Fruit fly (Drosophila melanogaster) whole organism, embryonic: Measurements from ENCODE around the gene CG15011.

Experiments used
- Bteb2 ChIP-seq: fragments of 200-800 bp; sonication (Bioruptor generic); optimal IDR thresholded peaks from 2 replicates; lab custom pipeline; 2016; ENCODE audit warnings: missing biosample characterization, missing genetic modification characterization
- CG10147 ChIP-seq: fragments of 200-800 bp; sonication (Bioruptor generic); optimal IDR thresholded peaks from 2 replicates; lab custom pipeline; 2019; ENCODE audit warnings: missing biosample characterization, mild to moderate bottlenecking, missing genetic modification characterization, moderate library complexity
- CG10267 ChIP-seq: fragments of 200-800 bp; sonication (Bioruptor generic); optimal IDR thresholded peaks from 2 replicates; lab custom pipeline; 2018; ENCODE audit warnings: missing biosample characterization, mild to moderate bottlenecking, missing genetic modification characterization, moderate library complexity
- CG11247 ChIP-seq: fragments of 200-800 bp; sonication (Bioruptor generic); IDR thresholded peaks from 2 replicates; pipeline ENCODE4 v1.3.6; 2022; ENCODE audit warnings: missing biosample characterization, missing genetic modification characterization
- CG11695 ChIP-seq: fragments of 200-800 bp; sonication (Bioruptor generic); IDR thresholded peaks from 3 replicates; pipeline ENCODE4 v1.3.6; 2022; ENCODE audit warnings: missing biosample characterization, missing genetic modification characterization
- CG12104 ChIP-seq: fragments of 200-800 bp; sonication (Bioruptor generic); optimal IDR thresholded peaks from 3 replicates; lab custom pipeline; 2016; ENCODE audit warnings: missing biosample characterization, missing genetic modification characterization
- CG14441 ChIP-seq: fragments of 200-800 bp; sonication (Bioruptor generic); IDR thresholded peaks from 2 replicates; pipeline ENCODE4 v1.3.6; 2022; ENCODE audit warnings: missing biosample characterization, missing genetic modification characterization
- CG1529 ChIP-seq: fragments of 200-800 bp; sonication (Bioruptor generic); optimal IDR thresholded peaks from 3 replicates; lab custom pipeline; 2018; ENCODE audit warnings: missing biosample characterization, missing genetic modification characterization
- CG1602 ChIP-seq: fragments of 200-800 bp; sonication (Bioruptor generic); optimal IDR thresholded peaks from 3 replicates; lab custom pipeline; 2016; ENCODE audit warnings: missing biosample characterization, missing genetic modification characterization
- CG18619 ChIP-seq: fragments of 200-800 bp; sonication (Bioruptor generic); optimal IDR thresholded peaks from 3 replicates; lab custom pipeline; 2017; ENCODE audit warnings: missing biosample characterization, mild to moderate bottlenecking, missing genetic modification characterization
- CG2116 ChIP-seq: fragments of 200-800 bp; sonication (Bioruptor generic); optimal IDR thresholded peaks from 3 replicates; lab custom pipeline; 2018; ENCODE audit warnings: missing biosample characterization, mild to moderate bottlenecking, missing genetic modification characterization
- CG2678 ChIP-seq: fragments of 200-800 bp; sonication (Bioruptor generic); optimal IDR thresholded peaks from 3 replicates; lab custom pipeline; 2019; ENCODE audit warnings: missing biosample characterization, mild to moderate bottlenecking, missing genetic modification characterization, moderate library complexity
- CG30431 ChIP-seq: fragments of 200-800 bp; sonication (Bioruptor generic); optimal IDR thresholded peaks from 2 replicates; lab custom pipeline; 2017; ENCODE audit warnings: missing biosample characterization, missing genetic modification characterization
- CG32532 ChIP-seq: fragments of 200-800 bp; sonication (Bioruptor generic); IDR thresholded peaks from 2 replicates; pipeline ENCODE4 v1.3.6; 2022; ENCODE audit warnings: missing biosample characterization, missing genetic modification characterization
- CG32767 ChIP-seq: fragments of 200-800 bp; sonication (Bioruptor generic); IDR thresholded peaks from 2 replicates; pipeline ENCODE4 v1.3.6; 2022; ENCODE audit warnings: missing biosample characterization, missing genetic modification characterization
- CG3407 ChIP-seq: fragments of 200-800 bp; sonication (Bioruptor generic); optimal IDR thresholded peaks from 2 replicates; lab custom pipeline; 2018; ENCODE audit warnings: missing biosample characterization, mild to moderate bottlenecking, missing genetic modification characterization
- CG4282 ChIP-seq: fragments of 200-800 bp; sonication (Bioruptor generic); optimal IDR thresholded peaks from 2 replicates; lab custom pipeline; 2016; ENCODE audit warnings: missing biosample characterization, missing genetic modification characterization
- CG5953 ChIP-seq: fragments of 200-800 bp; sonication (Bioruptor generic); IDR thresholded peaks from 2 replicates; pipeline ENCODE4 v1.3.6; 2022; ENCODE audit warnings: missing biosample characterization, missing genetic modification characterization
- CG6765 ChIP-seq: fragments of 200-800 bp; sonication (Bioruptor generic); optimal IDR thresholded peaks from 3 replicates; lab custom pipeline; 2017; ENCODE audit warnings: missing biosample characterization, mild to moderate bottlenecking, missing genetic modification characterization
- CG6791 ChIP-seq: fragments of 200-800 bp; sonication (Bioruptor generic); IDR thresholded peaks from 3 replicates; pipeline ENCODE4 v1.3.6; 2022; ENCODE audit warnings: missing biosample characterization, missing genetic modification characterization; ENCODE audit not compliant: partially characterized antibody
- Elba2 ChIP-seq: fragments of 200-800 bp; sonication (Bioruptor generic); optimal IDR thresholded peaks from 3 replicates; lab custom pipeline; 2016; ENCODE audit warnings: missing biosample characterization, missing genetic modification characterization
- HLH4C ChIP-seq: fragments of 200-800 bp; sonication (Bioruptor generic); IDR thresholded peaks from 3 replicates; pipeline ENCODE4 v1.3.6; 2022; ENCODE audit warnings: missing biosample characterization, missing genetic modification characterization; ENCODE audit not compliant: partially characterized antibody
- Med ChIP-seq: fragments of 200-800 bp; sonication (Bioruptor generic); peaks from one replicate; lab custom pipeline; 2016; ENCODE audit warnings: missing biosample characterization, missing genetic modification characterization, mild to moderate bottlenecking, inconsistent platforms, moderate library complexity
- Oli ChIP-seq: fragments of 200-800 bp; sonication (Bioruptor generic); optimal IDR thresholded peaks from 2 replicates; lab custom pipeline; 2018; ENCODE audit warnings: missing biosample characterization, mild to moderate bottlenecking, missing genetic modification characterization, moderate library complexity
- Poxn ChIP-seq: fragments of 200-800 bp; sonication (Bioruptor generic); IDR thresholded peaks from 2 replicates; pipeline ENCODE4 v1.3.6; 2022; ENCODE audit warnings: missing biosample characterization, missing genetic modification characterization
- Rx ChIP-seq: fragments of 200-800 bp; sonication (Bioruptor generic); IDR thresholded peaks from 2 replicates; pipeline ENCODE4 v1.3.6; 2022; ENCODE audit warnings: missing biosample characterization, missing genetic modification characterization
- Side ChIP-seq: fragments of 200-800 bp; sonication (Bioruptor generic); optimal IDR thresholded peaks from 2 replicates; lab custom pipeline; 2016; ENCODE audit warnings: missing biosample characterization, missing genetic modification characterization
- Sry-δ ChIP-seq: fragments of 200-800 bp; sonication (Bioruptor generic); optimal IDR thresholded peaks from 2 replicates; lab custom pipeline; 2016; ENCODE audit warnings: missing biosample characterization, missing genetic modification characterization
- Xbp1 ChIP-seq: fragments of 200-800 bp; sonication (Bioruptor generic); optimal IDR thresholded peaks from 3 replicates; lab custom pipeline; 2016; ENCODE audit warnings: missing biosample characterization, mild to moderate bottlenecking, missing genetic modification characterization
- ap ChIP-seq: fragments of 200-800 bp; sonication (Bioruptor generic); IDR thresholded peaks from 2 replicates; pipeline ENCODE4 v1.3.6; 2022; ENCODE audit warnings: missing biosample characterization, missing genetic modification characterization
- chm ChIP-seq: fragments of 200-800 bp; sonication (Bioruptor generic); IDR thresholded peaks from 2 replicates; pipeline ENCODE4 v1.3.6; 2022; ENCODE audit warnings: missing biosample characterization, missing genetic modification characterization
- esg ChIP-seq: fragments of 200-800 bp; sonication (Bioruptor generic); conservative IDR thresholded peaks from 2 replicates; pipeline ENCODE4 v1.3.6; 2022; ENCODE audit warnings: missing biosample characterization, missing genetic modification characterization
- exex ChIP-seq: fragments of 200-800 bp; sonication (Bioruptor generic); optimal IDR thresholded peaks from 4 replicates; lab custom pipeline; 2018; ENCODE audit warnings: missing biosample characterization, mild to moderate bottlenecking, missing genetic modification characterization, moderate library complexity
- eyg ChIP-seq: fragments of 200-800 bp; sonication (Bioruptor generic); optimal IDR thresholded peaks from 3 replicates; lab custom pipeline; 2016; ENCODE audit warnings: missing biosample characterization, missing genetic modification characterization
- fd96Cb ChIP-seq: fragments of 200-800 bp; sonication (Bioruptor generic); optimal IDR thresholded peaks from 2 replicates; lab custom pipeline; 2018; ENCODE audit warnings: missing biosample characterization, mild to moderate bottlenecking, missing genetic modification characterization, moderate library complexity
- gcm2 ChIP-seq: fragments of 200-800 bp; sonication (Bioruptor generic); optimal IDR thresholded peaks from 2 replicates; lab custom pipeline; 2016; ENCODE audit warnings: missing biosample characterization, missing genetic modification characterization
- grn ChIP-seq: fragments of 200-800 bp; sonication (Bioruptor generic); optimal IDR thresholded peaks from 3 replicates; lab custom pipeline; 2017; ENCODE audit warnings: missing biosample characterization, missing genetic modification characterization
- gt ChIP-seq: fragments of 200-800 bp; sonication (Bioruptor generic); IDR thresholded peaks from 2 replicates; pipeline ENCODE4 v1.3.6; 2022; ENCODE audit warnings: missing biosample characterization, missing genetic modification characterization
- ham ChIP-seq: fragments of 200-800 bp; sonication (Bioruptor generic); IDR thresholded peaks from 2 replicates; pipeline ENCODE4 v1.3.6; 2022; ENCODE audit warnings: missing biosample characterization, missing genetic modification characterization
- hb ChIP-seq: fragments of 200-800 bp; sonication (Bioruptor generic); IDR thresholded peaks from 3 replicates; pipeline ENCODE4 v1.3.6; 2022; ENCODE audit warnings: missing biosample characterization, missing genetic modification characterization; ENCODE audit not compliant: partially characterized antibody
- inv ChIP-seq: fragments of 200-800 bp; sonication (Bioruptor generic); IDR thresholded peaks from 2 replicates; pipeline ENCODE4 v1.3.6; 2022; ENCODE audit warnings: missing biosample characterization, missing genetic modification characterization; ENCODE audit not compliant: partially characterized antibody
- knrl ChIP-seq: fragments of 200-800 bp; sonication (Bioruptor generic); IDR thresholded peaks from 3 replicates; pipeline ENCODE4 v1.3.6; 2022; ENCODE audit warnings: missing biosample characterization, missing genetic modification characterization; ENCODE audit not compliant: partially characterized antibody
- lilli ChIP-seq: fragments of 200-800 bp; sonication (Bioruptor generic); optimal IDR thresholded peaks from 3 replicates; lab custom pipeline; 2016; ENCODE audit warnings: missing biosample characterization, missing genetic modification characterization
- maf-S ChIP-seq: fragments of 200-800 bp; sonication (Bioruptor generic); optimal IDR thresholded peaks from 2 replicates; lab custom pipeline; 2016; ENCODE audit warnings: missing biosample characterization, missing genetic modification characterization
- oc ChIP-seq: fragments of 200-800 bp; sonication (Bioruptor generic); optimal IDR thresholded peaks from 2 replicates; lab custom pipeline; 2018; ENCODE audit warnings: missing biosample characterization, mild to moderate bottlenecking, missing genetic modification characterization, moderate library complexity
- peb ChIP-seq: fragments of 200-800 bp; sonication (Bioruptor generic); IDR thresholded peaks from 2 replicates; pipeline ENCODE4 v1.3.6; 2022; ENCODE audit warnings: missing biosample characterization, missing genetic modification characterization
- run ChIP-seq: fragments of 200-800 bp; sonication (Bioruptor generic); optimal IDR thresholded peaks from 3 replicates; lab custom pipeline; 2018; ENCODE audit warnings: missing biosample characterization, mild to moderate bottlenecking, missing genetic modification characterization
- wor ChIP-seq: fragments of 200-800 bp; sonication (Bioruptor generic); IDR thresholded peaks from 2 replicates; pipeline ENCODE4 v1.3.6; 2022; ENCODE audit warnings: missing biosample characterization, missing genetic modification characterization
- zfh1 ChIP-seq: fragments of 200-800 bp; sonication (Bioruptor generic); IDR thresholded peaks from 3 replicates; pipeline ENCODE4 v1.3.6; 2022; ENCODE audit warnings: missing biosample characterization, missing genetic modification characterization

Gene CG15011

DNA sequence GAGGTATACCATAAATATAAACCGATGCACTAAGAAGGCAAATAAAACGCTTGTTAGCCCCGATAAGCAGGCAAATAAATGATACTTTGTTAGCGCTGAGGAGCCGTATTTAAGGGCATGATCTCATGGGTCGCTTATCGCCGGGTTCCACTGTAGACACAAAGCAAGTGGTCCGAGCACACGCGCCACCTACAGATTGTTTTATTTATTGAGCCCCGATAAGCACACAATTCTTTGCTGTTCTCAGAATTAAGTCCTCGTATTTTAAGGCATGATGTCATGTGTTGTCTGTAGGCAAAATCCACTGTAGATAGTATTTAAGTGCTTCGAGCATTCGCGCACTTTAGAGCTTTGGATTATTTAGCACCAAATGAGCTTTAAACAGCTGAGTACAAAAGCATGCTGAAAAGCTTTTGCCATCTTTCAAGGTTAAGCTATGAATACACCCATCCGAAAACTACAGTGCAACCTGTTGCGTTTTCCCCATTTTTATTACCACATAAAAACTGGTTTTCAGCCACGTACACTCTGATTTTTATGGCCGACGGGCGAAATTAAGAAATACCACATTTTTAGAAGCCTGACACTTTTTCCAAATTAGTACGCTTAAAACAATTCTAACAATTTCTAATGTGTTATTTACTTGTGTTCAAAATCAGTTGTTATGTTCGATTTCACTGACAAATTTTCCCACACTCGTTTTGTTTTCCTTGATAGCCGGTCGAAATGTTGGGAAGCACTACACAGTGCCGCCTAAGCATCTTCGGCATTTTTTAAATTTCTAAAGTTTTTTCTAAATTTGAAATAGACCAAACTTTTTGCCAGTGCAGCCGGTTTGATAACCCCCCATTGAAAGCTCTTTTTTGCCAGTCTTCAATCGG, 19.3 kb downstream of the CG15011 start, which contains the start of gene Sqor (continued):
- TF ChIP-seq lilli (peak; percentile 89), chm (GFP tag; lab: Robert Waterston, UW) (peak; percentile 55; the same call in 1 of the 2 replicates), zfh1 (GFP tag; lab: Robert Waterston, UW) (peak; percentile 66; the same call in 2 of the 3 replicates), hb (GFP tag; lab: Robert Waterston, UW) (no peak), CG5953 (GFP tag; lab: Robert Waterston, UW) (peak; percentile 51; the same call in 1 of the 2 replicates), gcm2 (GFP tag; lab: Kevin White, UChicago) (peak; percentile 65), CG14441 (GFP tag; lab: Robert Waterston, UW) (peak; percentile 80), CG11247 (GFP tag; lab: Robert Waterston, UW) (peak; percentile 74), CG6765 (GFP tag; lab: Kevin White, UChicago) (peak; percentile 86), CG30431 (peak; percentile 77), knrl (GFP tag; lab: Robert Waterston, UW) (no peak), CG2678 (tag; lab: Kevin White, UChicago) (peak; percentile 94), exex (tag; lab: Kevin White, UChicago) (peak; percentile 44), CG6791 (0 out of 3 replicates have a peak, but pooled peaks have one; percentile 43), CG2116 (GFP tag; lab: Kevin White, UChicago) (peak; percentile 54), ham (peak; percentile 70; the same call in 1 of the 2 replicates), Rx (peak; percentile 68), esg (GFP tag; lab: Robert Waterston, UW) (peak; percentile 77), maf-S (GFP tag; lab: Kevin White, UChicago) (peak; percentile 90), eyg (peak; percentile 87), Sry-δ (GFP tag; lab: Kevin White, UChicago) (peak; percentile 28), CG12104 (GFP tag; lab: Kevin White, UChicago) (peak; percentile 74), Side (GFP tag; lab: Kevin White, UChicago) (peak; percentile 87), run (tag; lab: Kevin White, UChicago) (peak; percentile 79), fd96Cb (tag; lab: Kevin White, UChicago) (peak; percentile 73), CG1602 (peak; percentile 66), Xbp1 (GFP tag; lab: Kevin White, UChicago) (peak; percentile 88), grn (GFP tag; lab: Kevin White, UChicago) (peak; percentile 8), HLH4C (peak; percentile 16; the same call in 1 of the 3 replicates), peb (GFP tag; lab: Robert Waterston, UW) (no peak; the same call in none of the 2 replicates), Poxn (GFP tag; lab: Robert Waterston, UW) (peak; percentile 61), ap (GFP tag; lab: Robert Waterston, UW) (peak; percentile 54), CG11695 (GFP tag; lab: Robert Waterston, UW) (peak; percentile 85), CG32767 (GFP tag; lab: Robert Waterston, UW) (peak; percentile 76), gt (GFP tag; lab: Robert Waterston, UW) (no peak), Bteb2 (peak; percentile 85), CG10147 (GFP tag; lab: Kevin White, UChicago) (peak; percentile 91), oc (peak; percentile 83), wor (peak; percentile 70), Oli (tag; lab: Kevin White, UChicago) (peak; percentile 87), Med (GFP tag; lab: Kevin White, UChicago) (peak; percentile 98), inv (GFP tag; lab: Robert Waterston, UW) (no peak), CG10267 (tag; lab: Kevin White, UChicago) (peak; percentile 56), CG32532 (peak; percentile 85), CG18619 (GFP tag; lab: Kevin White, UChicago) (peak; percentile 91), CG1529 (GFP tag; lab: Kevin White, UChicago) (peak; percentile 69), CG3407 (GFP tag; lab: Kevin White, UChicago) (peak; percentile 53), CG4282 (peak; percentile 80), Elba2 (GFP tag; lab: Kevin White, UChicago) (no peak)
